Worm (Caenorhabditis elegans) whole organism, L3 larva: Measurements from ENCODE around the gene his-71.

Source experiments
- aly-2 ChIP-seq: fragments of 150-350 bp; optimal IDR thresholded peaks from 2 replicates; lab custom pipeline; 2014; ENCODE audit warnings: missing biosample characterization, missing genetic modification characterization
- fkh-10 ChIP-seq: sonication (generic microtip); optimal IDR thresholded peaks from 2 replicates; lab custom pipeline; 2017; ENCODE audit warnings: missing biosample characterization, missing genetic modification reagents, missing genetic modification characterization
- mdl-1 ChIP-seq: fragments of 150-350 bp; optimal IDR thresholded peaks from 2 replicates; lab custom pipeline; 2014; ENCODE audit warnings: missing biosample characterization, missing genetic modification characterization
- nhr-25 ChIP-seq: sonication (generic microtip); optimal IDR thresholded peaks from 2 replicates; lab custom pipeline; 2017; ENCODE audit warnings: missing biosample characterization, missing genetic modification characterization
- unc-39 ChIP-seq: sonication (generic microtip); optimal IDR thresholded peaks from 4 replicates; lab custom pipeline; 2017; ENCODE audit warnings: missing biosample characterization, missing genetic modification characterization

DNA sequence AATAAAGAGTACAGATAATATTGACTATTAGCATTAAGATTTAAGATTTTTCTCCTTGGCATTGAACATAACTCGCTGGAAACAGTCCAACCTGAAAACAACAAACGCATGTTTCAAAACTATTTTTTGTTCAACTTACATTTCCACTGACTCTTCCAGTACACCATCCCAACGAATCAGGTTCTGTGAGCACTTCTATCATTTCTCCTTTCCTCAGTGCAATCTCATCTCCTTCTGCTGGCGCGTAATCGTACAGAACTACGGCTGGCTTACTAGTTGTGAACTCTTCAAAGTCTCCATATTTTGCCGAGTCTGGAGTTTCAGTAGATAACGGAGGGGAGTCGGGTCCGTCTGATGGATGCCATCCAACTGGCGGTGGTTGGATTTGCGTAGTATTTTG lies 7.3 kb upstream of the his-71 start:
- TF ChIP-seq mdl-1 (tag; lab: Kevin White, UChicago) (no peak), nhr-25 (peak; percentile 29), fkh-10 (GFP tag; lab: Kevin White, UChicago) (no peak), unc-39 (no peak), aly-2 (tag; lab: Kevin White, UChicago) (no peak)
